Fruit fly (Drosophila melanogaster): ENCODE data around the gene CG33080.

CG33080 gene

DNA sequence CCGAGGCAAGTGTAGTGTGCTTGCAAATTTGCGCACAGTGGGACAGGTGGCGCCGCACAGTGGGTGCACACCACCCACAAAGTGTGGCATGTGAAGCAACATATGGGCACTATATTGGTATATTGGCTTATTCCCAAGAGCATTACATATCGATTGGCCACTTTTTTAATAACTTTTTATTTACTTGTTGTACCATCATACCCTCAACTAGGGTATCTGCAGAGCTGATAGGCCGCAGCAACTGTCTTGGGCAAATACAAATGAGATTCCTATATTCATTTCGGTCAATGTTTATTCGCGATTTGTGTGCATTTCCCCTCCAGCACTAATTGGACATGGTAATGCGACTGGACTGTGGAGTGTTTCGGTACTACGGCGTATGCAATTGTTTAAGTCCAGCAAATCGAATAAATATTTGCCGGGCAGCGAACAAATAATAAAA lies 7.2 kb upstream of the CG33080 start (continued):
- TF ChIP-seq CG14965 (GFP tag; optimal IDR thresholded peaks at IDR 0.05; ENCODE audit: borderline replicate concordance) (peak; percentile 8), ab (GFP tag; optimal IDR thresholded peaks at IDR 0.05) (no peak), bowl (GFP tag; IDR thresholded peaks at IDR 0.05) (no peak), Atf-2 (GFP tag; optimal IDR thresholded peaks at IDR 0.05) (peak; percentile 33), Ssrp (tag; optimal IDR thresholded peaks at IDR 0.05) (peak; percentile 33), Bgb (GFP tag; IDR thresholded peaks at IDR 0.05; ENCODE audit: partially characterized antibody) (no peak), Ptx1 (GFP tag; IDR thresholded peaks at IDR 0.05) (peak; percentile 55), ERR (GFP tag; optimal IDR thresholded peaks at IDR 0.05) (no peak), bsh (GFP tag; optimal IDR thresholded peaks at IDR 0.05) (peak; percentile 79 to 81), CG9609 (GFP tag; optimal IDR thresholded peaks at IDR 0.05) (peak; percentile 7), ems (GFP tag; optimal IDR thresholded peaks at IDR 0.05) (no peak), CG13296 (GFP tag; optimal IDR thresholded peaks at IDR 0.05) (no peak), CG17385 (GFP tag; optimal IDR thresholded peaks at IDR 0.05) (no peak), disco-r (GFP tag; optimal IDR thresholded peaks at IDR 0.05) (peak; percentile 15), CG8944 (GFP tag; optimal IDR thresholded peaks at IDR 0.05) (peak; percentile 65), ewg (GFP tag; optimal IDR thresholded peaks at IDR 0.05) (peak; percentile 54), her (GFP tag; optimal IDR thresholded peaks at IDR 0.05) (no peak), CG7928 (GFP tag; optimal IDR thresholded peaks at IDR 0.05) (no peak), CG9817 (tag; optimal IDR thresholded peaks at IDR 0.05) (no peak), z (GFP tag; IDR thresholded peaks at IDR 0.05) (no peak), maf-S (GFP tag; optimal IDR thresholded peaks at IDR 0.05) (no peak), Nf-YA (GFP tag; IDR thresholded peaks at IDR 0.05) (peak; percentile 51; the same call in 1 of the 2 replicates), CTCF (GFP tag; optimal IDR thresholded peaks at IDR 0.05) (peak; percentile 23), Fer3 (tag; optimal IDR thresholded peaks at IDR 0.05) (peak; percentile 31), CG14441 (GFP tag; IDR thresholded peaks at IDR 0.05) (peak; percentile 73), ase (GFP tag; IDR thresholded peaks at IDR 0.05) (peak; percentile 52; the same call in 1 of the 3 replicates), CG3065 (GFP tag; optimal IDR thresholded peaks at IDR 0.05) (no peak), seq (GFP tag; IDR thresholded peaks at IDR 0.05) (no peak; the same call in 1 of the 2 replicates), CG14667 (GFP tag; IDR thresholded peaks at IDR 0.05) (peak; percentile 49; the same call in 1 of the 2 replicates), CG13424 (tag; optimal IDR thresholded peaks at IDR 0.05) (peak; percentile 47), Awh (GFP tag; IDR thresholded peaks at IDR 0.05) (0 out of 2 replicates have a peak, but pooled peaks have one; percentile 35), Fer2 (tag; optimal IDR thresholded peaks at IDR 0.05) (no peak), CG12104 (GFP tag; optimal IDR thresholded peaks at IDR 0.05) (peak; percentile 15), CG3281 (GFP tag; optimal IDR thresholded peaks at IDR 0.05) (no peak), psq (GFP tag; optimal IDR thresholded peaks at IDR 0.05) (no peak), repo (GFP tag; optimal IDR thresholded peaks at IDR 0.05) (peak; percentile 18), sisA (GFP tag; IDR thresholded peaks at IDR 0.05) (peak; percentile 81), zfh1 (GFP tag; IDR thresholded peaks at IDR 0.05) (peak; percentile 74), mam (GFP tag; optimal IDR thresholded peaks at IDR 0.05) (peak; percentile 49), tna (GFP tag; IDR thresholded peaks at IDR 0.05; ENCODE audit: partially characterized antibody) (no peak), Six4 (GFP tag; optimal IDR thresholded peaks at IDR 0.05) (peak; percentile 10), lab (GFP tag; optimal IDR thresholded peaks at IDR 0.05) (peak; percentile 53), CG42726 (GFP tag; IDR thresholded peaks at IDR 0.05; ENCODE audit: partially characterized antibody) (no peak), Doc2 (GFP tag; IDR thresholded peaks at IDR 0.05) (no peak), sr (GFP tag; IDR thresholded peaks at IDR 0.05) (no peak), CG8388 (GFP tag; optimal IDR thresholded peaks at IDR 0.05) (peak; percentile 20), Blimp-1 (GFP tag; optimal IDR thresholded peaks at IDR 0.05) (peak; percentile 30), kay (GFP tag; optimal IDR thresholded peaks at IDR 0.05) (no peak), CG2120 (GFP tag; optimal IDR thresholded peaks at IDR 0.05) (peak; percentile 26), wdn (GFP tag; IDR thresholded peaks at IDR 0.05) (no peak), Kr (GFP tag; optimal IDR thresholded peaks at IDR 0.05) (no peak), CG34224 (GFP tag; IDR thresholded peaks at IDR 0.05; ENCODE audit: partially characterized antibody) (no peak)

All from whole organism, embryonic.